Worm (Caenorhabditis elegans) whole organism, L4 larva: Measurements from ENCODE around the gene ZK154.1.

Source experiments
- lim-7 ChIP-seq: fragments of 200-800 bp; sonication (Bioruptor generic); IDR thresholded peaks from 2 replicates; pipeline ENCODE4 v1.3.6; 2022; ENCODE audit warnings: missing genetic modification characterization, missing compliant biosample characterization
- nhr-237 ChIP-seq: sonication (generic microtip); optimal IDR thresholded peaks from 2 replicates; lab custom pipeline; 2017; ENCODE audit warnings: missing biosample characterization, missing genetic modification characterization
- ztf-11 ChIP-seq: fragments of 150-350 bp; optimal IDR thresholded peaks from 2 replicates; lab custom pipeline; 2014; ENCODE audit warnings: missing biosample characterization, missing genetic modification characterization
- ztf-7 ChIP-seq: fragments of 150-350 bp; optimal IDR thresholded peaks from 2 replicates; lab custom pipeline; 2014; ENCODE audit warnings: missing biosample characterization, missing genetic modification characterization

- no peak for TF ChIP-seq ztf-11 (tag; lab: Kevin White, UChicago)
- TF ChIP-seq ztf-7 (tag; lab: Kevin White, UChicago), result no peak
- TF ChIP-seq lim-7 (GFP tag; lab: Robert Waterston, UW), result no peak
- TF ChIP-seq nhr-237 (tag; lab: Kevin White, UChicago), result no peak
Observed at ce11 chrX:7733571-7733970, 45.8 kb upstream of the ZK154.1 start.
